Fruit fly (Drosophila melanogaster): ENCODE data around the gene Mtpalpha.

DNA sequence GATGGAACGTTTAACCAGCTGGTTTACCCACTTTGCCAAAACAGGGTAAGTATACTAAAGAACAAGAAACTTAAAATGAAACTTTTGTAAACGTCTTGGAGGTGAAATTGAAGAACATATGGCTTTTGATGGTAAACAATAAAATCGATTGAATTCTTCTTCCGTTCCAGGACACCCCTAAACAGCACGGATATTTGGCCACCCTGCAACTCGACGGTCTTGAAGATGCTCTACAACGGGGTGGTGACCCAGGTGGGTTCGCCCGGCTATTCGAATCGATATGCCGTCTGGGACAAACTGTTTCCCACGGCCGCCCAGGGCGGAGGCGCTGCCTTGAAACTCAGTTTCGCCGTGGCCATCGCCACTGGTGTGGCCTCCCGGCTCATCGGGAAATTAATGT, 14.6 kb upstream of the Mtpalpha start:
- TF ChIP-seq CG8478 (optimal IDR thresholded peaks at IDR 0.05) = no peak
- TF ChIP-seq Dll (optimal IDR thresholded peaks at IDR 0.05) = no peak
- no peak for TF ChIP-seq pan (optimal IDR thresholded peaks at IDR 0.05)
- no peak for TF ChIP-seq usp (GFP tag; optimal IDR thresholded peaks at IDR 0.05)
